Fruit fly (Drosophila melanogaster) whole organism, prepupa: ENCODE measurements around the gene CG2100.

ENCODE experiments used
- Blimp-1 ChIP-seq: fragments of 200-800 bp; sonication (Bioruptor generic); optimal IDR thresholded peaks from 3 replicates; lab custom pipeline; 2017; ENCODE audit warnings: missing biosample characterization, missing genetic modification characterization, mild to moderate bottlenecking, moderate library complexity, missing genetic modification reagents
- CG11762 ChIP-seq: fragments of 200-800 bp; sonication (Bioruptor generic); optimal IDR thresholded peaks from 3 replicates; lab custom pipeline; 2016; ENCODE audit warnings: missing biosample characterization, missing genetic modification characterization; ENCODE audit not compliant: insufficient read depth
- CG1621 ChIP-seq: fragments of 200-800 bp; sonication (Bioruptor generic); optimal IDR thresholded peaks from 3 replicates; lab custom pipeline; 2018; ENCODE audit warnings: missing biosample characterization, mild to moderate bottlenecking, missing genetic modification characterization
- CG16779 ChIP-seq: fragments of 200-800 bp; sonication (Bioruptor generic); optimal IDR thresholded peaks from 3 replicates; lab custom pipeline; 2017; ENCODE audit warnings: missing biosample characterization, mild to moderate bottlenecking, missing genetic modification characterization
- CG31627 ChIP-seq: fragments of 200-800 bp; sonication (Bioruptor generic); optimal IDR thresholded peaks from 3 replicates; lab custom pipeline; 2016; ENCODE audit warnings: missing biosample characterization, missing genetic modification characterization
- CG34406 ChIP-seq: fragments of 200-800 bp; sonication (Bioruptor generic); optimal IDR thresholded peaks from 3 replicates; lab custom pipeline; 2016; ENCODE audit warnings: missing biosample characterization, missing genetic modification characterization
- CG3919 ChIP-seq: fragments of 200-800 bp; sonication (Bioruptor generic); optimal IDR thresholded peaks from 3 replicates; lab custom pipeline; 2016; ENCODE audit warnings: missing biosample characterization, missing genetic modification characterization
- CG4318 ChIP-seq: fragments of 200-800 bp; sonication (Bioruptor generic); optimal IDR thresholded peaks from 3 replicates; lab custom pipeline; 2017; ENCODE audit warnings: missing biosample characterization, mild to moderate bottlenecking, missing genetic modification characterization
- CG6276 ChIP-seq: fragments of 200-800 bp; sonication (Bioruptor generic); optimal IDR thresholded peaks from 2 replicates; lab custom pipeline; 2017; ENCODE audit warnings: missing biosample characterization, mild to moderate bottlenecking, missing genetic modification characterization
- CG8319 ChIP-seq: fragments of 200-800 bp; sonication (Bioruptor generic); optimal IDR thresholded peaks from 3 replicates; lab custom pipeline; 2016; ENCODE audit warnings: missing biosample characterization, missing genetic modification characterization
- CG8632 ChIP-seq: fragments of 200-800 bp; sonication (Bioruptor generic); optimal IDR thresholded peaks from 3 replicates; lab custom pipeline; 2016; ENCODE audit warnings: missing biosample characterization, missing genetic modification characterization
- Eip75B ChIP-seq: fragments of 200-800 bp; sonication (Bioruptor generic); optimal IDR thresholded peaks from 3 replicates; lab custom pipeline; 2016; ENCODE audit warnings: missing biosample characterization, missing genetic modification characterization
- Eip78C ChIP-seq: fragments of 200-800 bp; sonication (Bioruptor generic); peaks from one replicate; lab custom pipeline; 2016; ENCODE audit warnings: missing biosample characterization, missing genetic modification characterization
- Gug ChIP-seq: fragments of 200-800 bp; sonication (Bioruptor generic); IDR thresholded peaks from 2 replicates; pipeline ENCODE4 v1.3.6; 2022; ENCODE audit warnings: missing biosample characterization, missing genetic modification characterization
- Hr4 ChIP-seq: fragments of 200-800 bp; sonication (Bioruptor generic); optimal IDR thresholded peaks from 3 replicates; lab custom pipeline; 2016; ENCODE audit warnings: missing biosample characterization, missing genetic modification characterization
- Lpt ChIP-seq: fragments of 200-800 bp; sonication (Bioruptor generic); optimal IDR thresholded peaks from 3 replicates; lab custom pipeline; 2016; ENCODE audit warnings: missing biosample characterization, missing genetic modification characterization
- Met ChIP-seq: fragments of 200-800 bp; sonication (Bioruptor generic); optimal IDR thresholded peaks from 3 replicates; lab custom pipeline; 2016; ENCODE audit warnings: missing biosample characterization, missing genetic modification characterization
- OdsH ChIP-seq: fragments of 200-800 bp; sonication (Bioruptor generic); optimal IDR thresholded peaks from 3 replicates; lab custom pipeline; 2016; ENCODE audit warnings: missing biosample characterization, missing genetic modification characterization
- Sox14 ChIP-seq: fragments of 200-800 bp; sonication (Bioruptor generic); optimal IDR thresholded peaks from 3 replicates; lab custom pipeline; 2016; ENCODE audit warnings: missing biosample characterization, missing genetic modification characterization
- Sox15 ChIP-seq: fragments of 200-800 bp; sonication (Bioruptor generic); optimal IDR thresholded peaks from 3 replicates; lab custom pipeline; 2016; ENCODE audit warnings: missing biosample characterization, missing genetic modification characterization
- achi ChIP-seq: fragments of 200-800 bp; sonication (Bioruptor generic); optimal IDR thresholded peaks from 3 replicates; lab custom pipeline; 2016; ENCODE audit warnings: missing biosample characterization, missing genetic modification characterization
- cyc ChIP-seq: fragments of 200-800 bp; sonication (Bioruptor generic); optimal IDR thresholded peaks from 3 replicates; lab custom pipeline; 2016; ENCODE audit warnings: missing biosample characterization, missing genetic modification characterization
- dac ChIP-seq: fragments of 200-800 bp; sonication (Bioruptor generic); optimal IDR thresholded peaks from 2 replicates; lab custom pipeline; 2017; ENCODE audit warnings: missing biosample characterization, mild to moderate bottlenecking, missing genetic modification characterization
- eg ChIP-seq: fragments of 200-800 bp; sonication (Bioruptor generic); IDR thresholded peaks from 3 replicates; pipeline ENCODE4 v1.3.6; 2022; ENCODE audit warnings: missing biosample characterization, missing genetic modification characterization
- esn ChIP-seq: fragments of 200-800 bp; sonication (Bioruptor generic); optimal IDR thresholded peaks from 2 replicates; lab custom pipeline; 2016; ENCODE audit warnings: missing biosample characterization, mild to moderate bottlenecking, missing genetic modification characterization, moderate library complexity
- fd85E ChIP-seq: fragments of 200-800 bp; sonication (Bioruptor generic); optimal IDR thresholded peaks from 3 replicates; lab custom pipeline; 2016; ENCODE audit warnings: missing biosample characterization, missing genetic modification characterization
- fkh ChIP-seq: fragments of 200-800 bp; sonication (Bioruptor generic); optimal IDR thresholded peaks from 3 replicates; lab custom pipeline; 2017; ENCODE audit warnings: missing biosample characterization, mild to moderate bottlenecking, missing genetic modification characterization, moderate library complexity
- lz ChIP-seq: fragments of 200-800 bp; sonication (Bioruptor generic); optimal IDR thresholded peaks from 3 replicates; lab custom pipeline; 2016; ENCODE audit warnings: missing biosample characterization, missing genetic modification characterization
- net ChIP-seq: fragments of 200-800 bp; sonication (Bioruptor generic); optimal IDR thresholded peaks from 3 replicates; lab custom pipeline; 2016; ENCODE audit warnings: missing biosample characterization, missing genetic modification characterization
- salr ChIP-seq, 2 experiments: fragments of 200-800 bp; sonication (Bioruptor generic); optimal IDR thresholded peaks; 3 replicates each; lab custom pipeline; 2016 to 2018; ENCODE audit warnings: missing biosample characterization in 2 of 2, missing genetic modification characterization in 2 of 2, mild to moderate bottlenecking in 1 of 2
- spab ChIP-seq: fragments of 200-800 bp; sonication (Bioruptor generic); optimal IDR thresholded peaks from 2 replicates; lab custom pipeline; 2017; ENCODE audit warnings: missing biosample characterization, mild to moderate bottlenecking, missing genetic modification characterization, missing genetic modification reagents
- svp ChIP-seq: fragments of 200-800 bp; sonication (Bioruptor generic); peaks from one replicate; lab custom pipeline; 2016; ENCODE audit warnings: missing biosample characterization, missing genetic modification characterization
- vri ChIP-seq: fragments of 200-800 bp; sonication (Bioruptor generic); optimal IDR thresholded peaks from 3 replicates; lab custom pipeline; 2016; ENCODE audit warnings: missing biosample characterization, mild to moderate bottlenecking, missing genetic modification characterization

Gene CG2100

DNA sequence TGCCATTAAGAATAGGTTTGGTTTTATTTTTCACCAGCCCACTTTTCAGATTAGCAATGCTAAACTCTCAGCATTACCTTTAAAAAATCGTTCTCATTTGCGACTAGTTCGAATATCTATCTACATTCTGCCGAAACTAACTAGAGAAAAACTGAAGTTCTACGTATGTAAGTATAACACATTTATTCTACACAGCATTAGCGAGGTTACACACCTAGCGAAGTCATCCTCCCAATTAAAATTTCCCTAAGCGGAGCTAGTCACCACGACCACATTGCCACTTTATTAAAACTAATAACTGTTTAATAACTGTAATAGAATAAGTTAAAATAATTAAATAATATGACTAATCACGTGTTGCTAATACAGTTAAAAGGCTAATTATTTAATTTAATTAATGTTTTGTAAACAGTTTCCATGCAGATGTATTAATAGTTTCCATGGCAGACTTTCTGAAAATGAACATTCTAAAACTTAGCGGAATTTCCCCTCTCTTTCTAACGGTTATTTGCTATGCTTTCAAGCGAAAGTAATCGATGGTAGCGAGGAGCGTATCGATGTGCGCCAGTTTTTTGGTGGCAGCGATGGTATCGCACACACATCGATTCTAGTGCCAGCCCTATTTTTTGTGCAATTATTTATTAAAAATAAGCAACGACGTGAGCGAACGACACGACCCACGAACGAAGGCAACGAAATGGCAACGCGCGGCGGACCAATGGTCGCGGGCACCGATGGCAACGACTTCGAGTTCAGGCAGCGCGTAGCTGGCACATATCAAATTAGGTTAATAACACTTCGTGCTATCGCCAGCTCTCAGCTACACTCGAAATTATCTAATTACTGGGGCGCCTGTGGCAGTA, 42.8 kb upstream of the CG2100 start, which contains the start of gene jagn (continued):
- TF ChIP-seq spab (GFP tag; lab: Kevin White, UChicago) (no peak), net (GFP tag; lab: Kevin White, UChicago) (no peak), eg (0 out of 3 replicates have a peak, but pooled peaks have one; percentile 24), CG16779 (tag; lab: Kevin White, UChicago) (no peak), svp (GFP tag; lab: Kevin White, UChicago) (no peak), Lpt (GFP tag; lab: Kevin White, UChicago) (no peak), CG1621 (tag; lab: Kevin White, UChicago) (no peak), vri (GFP tag; lab: Kevin White, UChicago) (no peak), Eip78C (GFP tag; lab: Kevin White, UChicago) (peak; percentile 81), esn (peak; percentile 72), Met (GFP tag; lab: Kevin White, UChicago) (peak; percentile 63), Gug (GFP tag; lab: Robert Waterston, UW) (no peak), CG6276 (GFP tag; lab: Kevin White, UChicago) (no peak), lz (GFP tag; lab: Kevin White, UChicago) (peak; percentile 58), CG4318 (GFP tag; lab: Kevin White, UChicago) (no peak), Blimp-1 (peak; percentile 18), Eip75B (GFP tag; lab: Kevin White, UChicago) (peak; percentile 40), fd85E (GFP tag; lab: Kevin White, UChicago) (no peak), OdsH (GFP tag; lab: Kevin White, UChicago) (peak; percentile 43), CG3919 (GFP tag; lab: Kevin White, UChicago) (peak; percentile 56), fkh (no peak)
- TF ChIP-seq, all 60 proteins: peak for 25

DNA sequence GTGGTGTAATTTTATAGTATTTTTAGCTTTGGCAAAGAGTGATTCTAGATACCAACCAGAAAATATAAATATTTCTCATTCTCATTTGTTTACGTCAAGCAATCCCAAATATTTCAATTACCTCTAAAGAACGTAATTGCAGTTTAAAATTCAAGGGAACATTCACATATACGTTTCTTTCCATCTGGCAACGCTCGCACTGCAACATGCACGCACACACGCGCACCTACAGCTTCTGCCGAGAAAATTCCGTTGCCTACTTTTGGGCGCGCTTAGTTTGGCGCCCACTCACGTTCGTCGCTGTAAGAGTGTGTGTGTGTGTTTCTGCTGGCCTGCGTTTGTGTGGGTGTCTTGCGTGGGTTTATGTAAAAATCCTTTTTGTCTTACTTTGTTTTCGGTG, 36.3 kb upstream of the CG2100 start:
- TF ChIP-seq dac (GFP tag; lab: Kevin White, UChicago) (no peak), Sox15 (GFP tag; lab: Kevin White, UChicago) (no peak), svp (GFP tag; lab: Kevin White, UChicago) (peak; percentile 20), achi (GFP tag; lab: Kevin White, UChicago) (no peak)
- TF ChIP-seq, all 60 proteins: peak for 1

DNA sequence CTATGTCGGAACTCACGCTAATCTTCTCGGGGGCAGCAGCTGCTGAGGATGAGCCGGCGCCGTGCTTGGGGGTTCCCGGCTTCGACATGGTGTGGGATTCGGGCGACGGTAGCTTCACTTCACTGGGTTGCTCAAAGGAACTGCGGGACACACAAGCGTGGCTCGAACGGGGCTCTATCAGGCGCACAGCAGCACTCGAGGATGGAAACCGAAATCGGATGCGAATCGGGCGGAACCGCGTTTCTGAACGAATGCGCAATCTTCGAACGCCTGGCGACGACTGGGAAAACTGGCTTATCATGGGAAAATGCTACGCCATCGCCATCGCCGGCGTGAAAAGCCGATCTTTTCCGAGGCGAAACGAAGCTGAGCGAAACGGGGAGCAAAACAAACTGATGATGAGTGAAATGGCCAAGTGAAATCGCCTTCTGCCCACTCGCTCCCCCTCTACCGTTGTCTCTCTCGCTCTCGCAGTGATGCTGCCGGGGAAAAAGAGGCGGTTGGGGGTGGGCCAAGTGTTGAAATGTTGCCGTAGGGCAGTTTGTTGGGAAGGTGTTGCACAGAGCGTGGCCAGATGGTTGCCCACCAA, 35.6 kb upstream of the CG2100 start:
- TF ChIP-seq CG8632 (GFP tag; lab: Kevin White, UChicago) (no peak), eg (0 out of 3 replicates have a peak, but pooled peaks have one; percentile 21)
- TF ChIP-seq, all 60 proteins: peak for 1

DNA sequence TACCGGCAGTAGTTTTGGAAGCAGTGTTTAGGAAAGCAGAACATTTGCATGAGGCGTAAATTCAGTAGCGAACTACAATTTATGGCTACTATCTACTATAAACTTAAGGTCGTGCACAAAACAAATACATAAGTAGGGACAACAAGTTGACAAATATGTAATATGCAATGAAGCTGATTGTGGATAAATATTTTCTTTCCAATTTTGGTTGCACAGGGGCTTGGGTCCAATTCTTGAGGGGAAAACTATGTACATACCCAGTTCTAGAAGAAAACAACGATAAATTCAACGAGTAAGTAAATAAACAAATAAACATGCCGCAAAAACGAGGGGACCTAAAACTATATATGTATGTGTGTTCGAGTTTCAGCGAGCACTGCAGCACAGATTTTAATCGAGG, 24.8 kb upstream of the CG2100 start:
- TF ChIP-seq CG31627 (GFP tag; lab: Kevin White, UChicago) (no peak), fkh (peak; percentile 55)

DNA sequence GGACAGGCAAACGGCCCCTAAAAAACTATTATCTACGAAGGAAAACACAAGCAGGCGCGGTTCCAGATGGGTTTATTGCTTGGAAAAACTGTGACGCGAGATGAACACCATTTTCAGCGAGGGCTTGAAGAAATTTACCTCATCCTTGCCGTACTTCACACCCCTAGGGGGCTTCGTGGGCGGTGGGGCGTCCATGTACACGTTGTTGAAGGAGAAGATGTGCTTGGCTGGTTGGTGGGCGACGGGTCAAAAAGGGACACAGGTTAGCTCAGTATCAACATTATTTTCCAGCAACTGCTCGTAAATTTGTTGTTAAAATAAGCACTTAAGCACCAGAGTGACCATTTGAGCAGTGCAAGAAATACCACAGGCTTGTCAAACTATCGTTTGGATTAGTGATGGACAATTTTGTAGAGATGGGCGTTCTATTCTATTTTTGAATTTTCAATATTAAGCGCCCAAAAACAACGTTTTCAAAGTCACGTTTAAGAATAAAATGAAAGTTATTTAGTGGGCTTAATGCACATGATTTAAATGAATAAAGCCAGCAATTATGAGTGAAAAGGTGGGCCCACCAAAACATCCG, 22.6 kb upstream of the CG2100 start, which contains the start of gene Sec8:
Gene Sec8 (minus strand): TSS at position 374 of the 586 bp plus-strand sequence.
- peak; percentile 34 for TF ChIP-seq lz (GFP tag; lab: Kevin White, UChicago)
- no peak for TF ChIP-seq salr (GFP tag; optimal IDR thresholded peaks at IDR 0.05; lab: Kevin White, UChicago)
- peak; percentile 56 for TF ChIP-seq esn
- no peak for TF ChIP-seq CG34406 (GFP tag; lab: Kevin White, UChicago)
- TF ChIP-seq OdsH (GFP tag; lab: Kevin White, UChicago) = no peak
- TF ChIP-seq CG8319 (GFP tag; lab: Kevin White, UChicago) = no peak
- peak; percentile 23 for TF ChIP-seq cyc
- TF ChIP-seq Hr4 = no peak
- no peak for TF ChIP-seq CG11762
- TF ChIP-seq CG31627 (GFP tag; lab: Kevin White, UChicago) = peak; percentile 32
- peak; percentile 45 for TF ChIP-seq Sox14
- TF ChIP-seq, all 60 proteins: peak for 5
